Worm (Caenorhabditis elegans) whole organism, L1 larva: ENCODE data around the gene F59A1.6.
A peak's percentile ranks its signal among the peaks of the same experiment; 100 is the strongest.

ENCODE experiments used
- jun-1 ChIP-seq: fragments of 150-350 bp; optimal IDR thresholded peaks from 2 replicates; lab custom pipeline; 2014; ENCODE audit warnings: missing biosample characterization, missing genetic modification reagents, missing genetic modification characterization
- lsy-2 ChIP-seq, 2 experiments: fragments of 150-350 bp; optimal IDR thresholded peaks; 2 replicates each; lab custom pipeline; 2014; ENCODE audit warnings: missing biosample characterization in 2 of 2, missing genetic modification characterization in 2 of 2
- nhr-237 ChIP-seq: fragments of 150-350 bp; optimal IDR thresholded peaks from 2 replicates; lab custom pipeline; 2014; ENCODE audit warnings: missing biosample characterization, missing genetic modification characterization
- nhr-28 ChIP-seq: fragments of 150-350 bp; optimal IDR thresholded peaks from 2 replicates; lab custom pipeline; 2014; ENCODE audit warnings: missing biosample characterization, missing genetic modification characterization
- unc-98 ChIP-seq: fragments of 200-800 bp; sonication (Bioruptor generic); IDR thresholded peaks from 2 replicates; pipeline ENCODE4 v1.3.6; 2022; ENCODE audit warnings: missing genetic modification characterization, missing compliant biosample characterization
- ztf-11 ChIP-seq, 2 experiments: sonication (generic microtip); optimal IDR thresholded peaks; 2 replicates each; lab custom pipeline; 2016 to 2017; ENCODE audit warnings: missing genetic modification characterization in 2 of 2, missing biosample characterization in 1 of 2, missing compliant biosample characterization in 1 of 2

DNA sequence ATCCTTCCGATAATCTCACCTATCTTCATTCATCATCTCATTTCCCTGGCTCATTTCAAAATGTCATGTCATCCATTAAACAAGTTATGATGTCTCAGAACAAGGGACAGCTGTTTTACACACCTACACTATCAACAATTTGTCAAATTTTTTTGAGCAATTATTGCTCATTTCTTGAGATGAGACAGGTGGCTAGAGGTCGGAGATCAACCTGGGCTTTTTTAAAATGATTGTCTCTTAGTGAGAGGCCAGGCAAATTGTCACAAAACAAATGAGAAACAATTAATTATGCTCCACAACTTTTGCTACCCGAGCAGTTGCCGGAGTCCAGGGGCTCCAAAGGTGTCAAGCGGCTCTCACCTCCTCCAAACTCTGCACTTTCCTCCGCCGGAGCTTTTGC lies 43.8 kb downstream of the F59A1.6 start:
- TF ChIP-seq jun-1 (tag; lab: Kevin White, UChicago) (no peak), lsy-2 (tag; optimal IDR thresholded peaks at IDR 0.05; lab: Kevin White, UChicago) (peak in 1 of 2 experiments; percentile 32), nhr-28 (tag; lab: Kevin White, UChicago) (no peak), unc-98 (GFP tag; lab: Robert Waterston, UW) (no peak), nhr-237 (no peak), ztf-11 (tag; optimal IDR thresholded peaks at IDR 0.05; lab: Kevin White, UChicago) (no peak)
